Worm (Caenorhabditis elegans): ENCODE measurements around the gene F53F4.7.

Gene F53F4.7

ce11 chrV:13568533-13568932, 45.2 kb downstream of the F53F4.7 start, which contains the start of the genes nuaf-1 and bir-2 (continued):
- peak in 2 of 3 experiments; percentile 47 to 55 for TF ChIP-seq ceh-82 (tag; optimal IDR thresholded peaks at IDR 0.05)
- TF ChIP-seq mef-2 (tag; optimal IDR thresholded peaks at IDR 0.05) = no peak
- no peak for TF ChIP-seq ceh-8 (GFP tag; optimal IDR thresholded peaks at IDR 0.05)
- TF ChIP-seq nhr-85 (tag) = peak; percentile 73
- peak; percentile 70 to 74 for TF ChIP-seq lsy-2 (tag; optimal IDR thresholded peaks at IDR 0.05)
- no peak for TF ChIP-seq aly-2 (tag; optimal IDR thresholded peaks at IDR 0.05)
- no peak for TF ChIP-seq Y116A8C.19 (tag; optimal IDR thresholded peaks at IDR 0.05; ENCODE audit: borderline replicate concordance)
- TF ChIP-seq pax-3 (tag; optimal IDR thresholded peaks at IDR 0.05) = peak; percentile 57
- TF ChIP-seq dsc-1 (tag; optimal IDR thresholded peaks at IDR 0.05) = peak; percentile 60
- peak; percentile 88 for TF ChIP-seq rnt-1 (tag; optimal IDR thresholded peaks at IDR 0.05)
- TF ChIP-seq dpl-1 (GFP tag; optimal IDR thresholded peaks at IDR 0.05) = peak; percentile 75 to 91 (median 85)
- no peak for TF ChIP-seq egl-27 (tag; optimal IDR thresholded peaks at IDR 0.05)
- TF ChIP-seq nhr-90 (tag; optimal IDR thresholded peaks at IDR 0.05; ENCODE audit: poor library complexity) = peak; percentile 50
- TF ChIP-seq blmp-1 (tag; optimal IDR thresholded peaks at IDR 0.05) = peak; percentile 38
- peak; percentile 63 for TF ChIP-seq swsn-7 (tag; optimal IDR thresholded peaks at IDR 0.05)
- TF ChIP-seq lin-14 (GFP tag; optimal IDR thresholded peaks at IDR 0.05) = peak; percentile 70
- no peak for TF ChIP-seq mdl-1 (tag; optimal IDR thresholded peaks at IDR 0.05)
- no peak; the same call in 1 of the 2 replicates for TF ChIP-seq isw-1 (GFP tag; IDR thresholded peaks at IDR 0.05)
- no peak for TF ChIP-seq aha-1 (tag; optimal IDR thresholded peaks at IDR 0.05)
- no peak for TF ChIP-seq zag-1 (tag; optimal IDR thresholded peaks at IDR 0.05)
- no peak for TF ChIP-seq sox-4 (tag; optimal IDR thresholded peaks at IDR 0.05)
- peak; percentile 39 for TF ChIP-seq ceh-90 (tag; optimal IDR thresholded peaks at IDR 0.05)
- TF ChIP-seq nhr-28 (tag; optimal IDR thresholded peaks at IDR 0.05) = no peak
- no peak for TF ChIP-seq alr-1 (tag; optimal IDR thresholded peaks at IDR 0.05; ENCODE audit: borderline replicate concordance)
- TF ChIP-seq hlh-17 (GFP tag; optimal IDR thresholded peaks at IDR 0.05; ENCODE audit: borderline replicate concordance) = no peak
- no peak for TF ChIP-seq ztf-4 (tag; optimal IDR thresholded peaks at IDR 0.05)
- peak; percentile 78 to 90 for TF ChIP-seq lin-35 (GFP tag; optimal IDR thresholded peaks at IDR 0.05)
- peak; percentile 85 for TF ChIP-seq mep-1 (tag; optimal IDR thresholded peaks at IDR 0.05)
- TF ChIP-seq skn-1 (tag; optimal IDR thresholded peaks at IDR 0.05) = peak; percentile 55
- peak; percentile 23 for TF ChIP-seq F16B12.6 (tag; optimal IDR thresholded peaks at IDR 0.05)
- no peak for TF ChIP-seq lin-39 (tag; optimal IDR thresholded peaks at IDR 0.05)

ce11 chrV:13566967-13567366, 46.8 kb downstream of the F53F4.7 start:
- TF ChIP-seq lin-39 (tag; optimal IDR thresholded peaks at IDR 0.05) (no peak), nhr-85 (tag) (peak; percentile 24), nhr-71 (tag; optimal IDR thresholded peaks at IDR 0.05) (peak; percentile 41), lin-13 (GFP tag; optimal IDR thresholded peaks at IDR 0.05) (no peak), lin-35 (GFP tag; optimal IDR thresholded peaks at IDR 0.05) (peak in 1 of 2 experiments; percentile 5), pax-3 (tag; optimal IDR thresholded peaks at IDR 0.05) (peak; percentile 4), tbx-2 (tag; optimal IDR thresholded peaks at IDR 0.05) (no peak), ceh-8 (GFP tag; optimal IDR thresholded peaks at IDR 0.05) (no peak), unc-130 (tag; optimal IDR thresholded peaks at IDR 0.05) (no peak), snu-23 (GFP tag; optimal IDR thresholded peaks at IDR 0.05) (peak; percentile 0), lin-15B (tag; optimal IDR thresholded peaks at IDR 0.05) (no peak), grh-1 (GFP tag; IDR thresholded peaks at IDR 0.05) (no peak), fos-1 (tag; optimal IDR thresholded peaks at IDR 0.05) (no peak), ceh-88 (GFP tag; IDR thresholded peaks at IDR 0.05) (no peak), irx-1 (tag; optimal IDR thresholded peaks at IDR 0.05) (no peak), nhr-19 (GFP tag; conservative IDR thresholded peaks at IDR 0.05) (0 out of 2 replicates have a peak, but pooled peaks have one; percentile 2), dpl-1 (GFP tag; optimal IDR thresholded peaks at IDR 0.05) (peak in 1 of 3 experiments; percentile 10), efl-1 (optimal IDR thresholded peaks at IDR 0.05) (no peak), efl-1 (GFP tag; optimal IDR thresholded peaks at IDR 0.05 in 1 of 2) (peak in 1 of 2 experiments; percentile 87), efl-3 (GFP tag; optimal IDR thresholded peaks at IDR 0.05) (no peak), mdl-1 (tag; optimal IDR thresholded peaks at IDR 0.05) (no peak), ama-1 (optimal IDR thresholded peaks at IDR 0.05) (peak; percentile 67), elt-2 (tag; optimal IDR thresholded peaks at IDR 0.05) (peak; percentile 16)

Measured in whole organism, L1 larva.